Fruit fly (Drosophila melanogaster) whole organism, adult: ENCODE measurements around the gene CG7914.

Source experiments
- CG33017 ChIP-seq: fragments of 200-800 bp; sonication (Bioruptor generic); optimal IDR thresholded peaks from 2 replicates; lab custom pipeline; 2018; ENCODE audit warnings: missing biosample characterization, mild to moderate bottlenecking, missing genetic modification characterization, moderate library complexity
- cic ChIP-seq: fragments of 200-800 bp; sonication (Bioruptor generic); optimal IDR thresholded peaks from 2 replicates; lab custom pipeline; 2017; ENCODE audit warnings: missing biosample characterization, mild to moderate bottlenecking, missing genetic modification characterization, moderate library complexity
- ovo ChIP-seq: fragments of 200-800 bp; sonication (Bioruptor generic); optimal IDR thresholded peaks from 2 replicates; lab custom pipeline; 2016; ENCODE audit warnings: missing biosample characterization, missing genetic modification characterization

- TF ChIP-seq CG33017, result no peak
- no peak for TF ChIP-seq ovo
- peak; percentile 27 for TF ChIP-seq cic (GFP tag; lab: Kevin White, UChicago)
Measured at dm6 chrX:19144785-19145422, 48.3 kb downstream of the CG7914 start.
